Fruit fly (Drosophila melanogaster) whole organism, embryonic: ENCODE measurements around the gene CG3764.

Source experiments
- CG11398 ChIP-seq: fragments of 200-800 bp; sonication (Bioruptor generic); optimal IDR thresholded peaks from 2 replicates; lab custom pipeline; 2016; ENCODE audit warnings: missing biosample characterization, missing genetic modification characterization
- CG11456 ChIP-seq: fragments of 200-800 bp; sonication (Bioruptor generic); IDR thresholded peaks from 3 replicates; pipeline ENCODE4 v1.3.6; 2022; ENCODE audit warnings: missing biosample characterization, missing genetic modification characterization
- CG11695 ChIP-seq: fragments of 200-800 bp; sonication (Bioruptor generic); IDR thresholded peaks from 3 replicates; pipeline ENCODE4 v1.3.6; 2022; ENCODE audit warnings: missing biosample characterization, missing genetic modification characterization
- CG12071 ChIP-seq: fragments of 200-800 bp; sonication (Bioruptor generic); optimal IDR thresholded peaks from 3 replicates; lab custom pipeline; 2018; ENCODE audit warnings: missing biosample characterization, mild to moderate bottlenecking, missing genetic modification characterization
- CG12219 ChIP-seq: fragments of 200-800 bp; sonication (Bioruptor generic); optimal IDR thresholded peaks from 3 replicates; lab custom pipeline; 2018; ENCODE audit warnings: missing biosample characterization, mild to moderate bottlenecking, missing genetic modification characterization
- CG1233 ChIP-seq: fragments of 200-800 bp; sonication (Bioruptor generic); optimal IDR thresholded peaks from 4 replicates; lab custom pipeline; 2018; ENCODE audit warnings: missing biosample characterization, mild to moderate bottlenecking, missing genetic modification characterization
- CG1603 ChIP-seq: fragments of 200-800 bp; sonication (Bioruptor generic); optimal IDR thresholded peaks from 2 replicates; lab custom pipeline; 2019; ENCODE audit warnings: missing biosample characterization, mild to moderate bottlenecking, missing genetic modification characterization, moderate library complexity
- CG16779 ChIP-seq: fragments of 200-800 bp; sonication (Bioruptor generic); IDR thresholded peaks from 2 replicates; pipeline ENCODE4 v1.3.6; 2022; ENCODE audit warnings: missing biosample characterization, missing genetic modification characterization
- CG17612 ChIP-seq: fragments of 200-800 bp; sonication (Bioruptor generic); IDR thresholded peaks from 2 replicates; pipeline ENCODE4 v1.3.6; 2022; ENCODE audit warnings: missing biosample characterization, missing genetic modification characterization
- CG18262 ChIP-seq: fragments of 200-800 bp; optimal IDR thresholded peaks from 3 replicates; lab custom pipeline; 2019; ENCODE audit warnings: missing biosample characterization, mild to moderate bottlenecking, missing genetic modification characterization, moderate library complexity
- CG2678 ChIP-seq: fragments of 200-800 bp; sonication (Bioruptor generic); optimal IDR thresholded peaks from 3 replicates; lab custom pipeline; 2019; ENCODE audit warnings: missing biosample characterization, mild to moderate bottlenecking, missing genetic modification characterization, moderate library complexity
- CG30020 ChIP-seq: fragments of 200-800 bp; optimal IDR thresholded peaks from 2 replicates; lab custom pipeline; 2019; ENCODE audit warnings: missing biosample characterization, mild to moderate bottlenecking, missing genetic modification characterization, moderate library complexity
- CG31365 ChIP-seq: fragments of 200-800 bp; sonication (Bioruptor generic); optimal IDR thresholded peaks from 2 replicates; lab custom pipeline; 2018; ENCODE audit warnings: missing biosample characterization, mild to moderate bottlenecking, missing genetic modification characterization
- CG32772 ChIP-seq: fragments of 200-800 bp; sonication (Bioruptor generic); IDR thresholded peaks from 2 replicates; pipeline ENCODE4 v1.3.6; 2022; ENCODE audit warnings: missing biosample characterization, missing genetic modification characterization
- CG4820 ChIP-seq: fragments of 200-800 bp; sonication (Bioruptor generic); optimal IDR thresholded peaks from 3 replicates; lab custom pipeline; 2016; ENCODE audit warnings: missing biosample characterization, missing genetic modification characterization
- CG7357 ChIP-seq: fragments of 200-800 bp; sonication (Bioruptor generic); IDR thresholded peaks from 3 replicates; pipeline ENCODE4 v1.3.6; 2022; ENCODE audit warnings: missing biosample characterization, missing genetic modification characterization
- CG8388 ChIP-seq: fragments of 200-800 bp; sonication (Bioruptor generic); optimal IDR thresholded peaks from 2 replicates; lab custom pipeline; 2019; ENCODE audit warnings: missing biosample characterization, mild to moderate bottlenecking, missing genetic modification characterization, moderate library complexity
- CG9727 ChIP-seq: fragments of 200-800 bp; sonication (Bioruptor generic); optimal IDR thresholded peaks from 3 replicates; lab custom pipeline; 2017; ENCODE audit warnings: missing biosample characterization, mild to moderate bottlenecking, missing genetic modification characterization
- CG9797 ChIP-seq: fragments of 200-800 bp; sonication (Bioruptor generic); optimal IDR thresholded peaks from 3 replicates; lab custom pipeline; 2018; ENCODE audit warnings: missing biosample characterization, mild to moderate bottlenecking, missing genetic modification characterization
- Chrac-16 ChIP-seq: fragments of 200-800 bp; sonication (Bioruptor generic); optimal IDR thresholded peaks from 3 replicates; lab custom pipeline; 2016; ENCODE audit warnings: missing biosample characterization, missing genetic modification characterization
- Dad ChIP-seq: fragments of 200-800 bp; sonication (Bioruptor generic); optimal IDR thresholded peaks from 3 replicates; lab custom pipeline; 2016; ENCODE audit warnings: missing biosample characterization, missing genetic modification characterization
- Kr ChIP-seq: fragments of 200-800 bp; sonication (Bioruptor generic); optimal IDR thresholded peaks from 2 replicates; lab custom pipeline; 2017; ENCODE audit warnings: missing biosample characterization, mild to moderate bottlenecking, missing genetic modification characterization
- MTF-1 ChIP-seq: fragments of 200-800 bp; sonication (Bioruptor generic); optimal IDR thresholded peaks from 2 replicates; lab custom pipeline; 2018; ENCODE audit warnings: missing biosample characterization, mild to moderate bottlenecking, missing genetic modification characterization, borderline replicate concordance
- Mes4 ChIP-seq: fragments of 200-800 bp; sonication (Bioruptor generic); optimal IDR thresholded peaks from 2 replicates; lab custom pipeline; 2016; ENCODE audit warnings: missing biosample characterization, missing genetic modification characterization
- Ptx1 ChIP-seq: fragments of 200-800 bp; sonication (Bioruptor generic); IDR thresholded peaks from 2 replicates; pipeline ENCODE4 v1.3.6; 2022; ENCODE audit warnings: missing biosample characterization, missing genetic modification characterization
- Sox102F ChIP-seq: fragments of 200-800 bp; sonication (Bioruptor generic); optimal IDR thresholded peaks from 2 replicates; lab custom pipeline; 2018; ENCODE audit warnings: missing biosample characterization, mild to moderate bottlenecking, missing genetic modification characterization, moderate library complexity
- aop ChIP-seq: fragments of 200-800 bp; sonication (Bioruptor generic); IDR thresholded peaks from 2 replicates; pipeline ENCODE4 v1.3.6; 2022; ENCODE audit warnings: missing biosample characterization, missing genetic modification characterization
- ase ChIP-seq: fragments of 200-800 bp; sonication (Bioruptor generic); IDR thresholded peaks from 3 replicates; pipeline ENCODE4 v1.3.6; 2022; ENCODE audit warnings: missing biosample characterization, missing genetic modification characterization
- bigmax ChIP-seq: fragments of 200-800 bp; sonication (Bioruptor generic); optimal IDR thresholded peaks from 2 replicates; lab custom pipeline; 2018; ENCODE audit warnings: missing biosample characterization, mild to moderate bottlenecking, missing genetic modification characterization
- chn ChIP-seq: fragments of 200-800 bp; sonication (Bioruptor generic); optimal IDR thresholded peaks from 2 replicates; lab custom pipeline; 2016; ENCODE audit warnings: missing biosample characterization, missing genetic modification characterization
- crc ChIP-seq: fragments of 200-800 bp; sonication (Bioruptor generic); optimal IDR thresholded peaks from 2 replicates; lab custom pipeline; 2016; ENCODE audit warnings: missing biosample characterization, missing genetic modification characterization
- crol ChIP-seq: fragments of 200-800 bp; sonication (Bioruptor generic); IDR thresholded peaks from 2 replicates; pipeline ENCODE4 v1.3.6; 2022; ENCODE audit warnings: missing biosample characterization, missing genetic modification characterization
- dan ChIP-seq: fragments of 200-800 bp; sonication (Bioruptor generic); IDR thresholded peaks from 2 replicates; pipeline ENCODE4 v1.3.6; 2022; ENCODE audit warnings: missing biosample characterization, missing genetic modification characterization
- eyg ChIP-seq: fragments of 200-800 bp; sonication (Bioruptor generic); optimal IDR thresholded peaks from 3 replicates; lab custom pipeline; 2016; ENCODE audit warnings: missing biosample characterization, missing genetic modification characterization
- grau ChIP-seq: fragments of 200-800 bp; optimal IDR thresholded peaks from 3 replicates; lab custom pipeline; 2019; ENCODE audit warnings: missing biosample characterization, mild to moderate bottlenecking, missing genetic modification characterization, moderate library complexity
- gsb-n ChIP-seq: fragments of 200-800 bp; sonication (Bioruptor generic); optimal IDR thresholded peaks from 3 replicates; lab custom pipeline; 2018; ENCODE audit warnings: missing biosample characterization, mild to moderate bottlenecking, missing genetic modification characterization
- gt ChIP-seq: fragments of 200-800 bp; sonication (Bioruptor generic); IDR thresholded peaks from 2 replicates; pipeline ENCODE4 v1.3.6; 2022; ENCODE audit warnings: missing biosample characterization, missing genetic modification characterization
- kah ChIP-seq: fragments of 200-800 bp; sonication (Bioruptor generic); optimal IDR thresholded peaks from 2 replicates; lab custom pipeline; 2018; ENCODE audit warnings: missing biosample characterization, mild to moderate bottlenecking, missing genetic modification characterization
- klu ChIP-seq: fragments of 200-800 bp; sonication (Bioruptor generic); IDR thresholded peaks from 2 replicates; pipeline ENCODE4 v1.3.6; 2022; ENCODE audit warnings: missing biosample characterization, missing genetic modification characterization
- lab ChIP-seq: fragments of 200-800 bp; sonication (Bioruptor generic); optimal IDR thresholded peaks from 3 replicates; lab custom pipeline; 2017; ENCODE audit warnings: missing biosample characterization, missing genetic modification characterization, mild to moderate bottlenecking, moderate library complexity, missing genetic modification reagents
- lilli ChIP-seq: fragments of 200-800 bp; sonication (Bioruptor generic); optimal IDR thresholded peaks from 3 replicates; lab custom pipeline; 2016; ENCODE audit warnings: missing biosample characterization, missing genetic modification characterization
- mam ChIP-seq: fragments of 200-800 bp; sonication (Bioruptor generic); optimal IDR thresholded peaks from 3 replicates; lab custom pipeline; 2016; ENCODE audit warnings: missing biosample characterization, missing genetic modification characterization
- odd ChIP-seq: fragments of 200-800 bp; sonication (Bioruptor generic); optimal IDR thresholded peaks from 2 replicates; lab custom pipeline; 2017; ENCODE audit warnings: missing biosample characterization, mild to moderate bottlenecking, missing genetic modification characterization
- onecut ChIP-seq: fragments of 200-800 bp; sonication (Bioruptor generic); IDR thresholded peaks from 2 replicates; pipeline ENCODE4 v1.3.6; 2022; ENCODE audit warnings: missing biosample characterization, missing genetic modification characterization
- ro ChIP-seq: fragments of 200-800 bp; sonication (Bioruptor generic); IDR thresholded peaks from 2 replicates; pipeline ENCODE4 v1.3.6; 2022; ENCODE audit warnings: missing biosample characterization, missing genetic modification characterization
- tgo ChIP-seq: fragments of 200-800 bp; sonication (Bioruptor generic); IDR thresholded peaks from 3 replicates; pipeline ENCODE4 v1.3.6; 2022; ENCODE audit warnings: missing biosample characterization, missing genetic modification characterization
- tna ChIP-seq: fragments of 200-800 bp; sonication (Bioruptor generic); IDR thresholded peaks from 2 replicates; pipeline ENCODE4 v1.3.6; 2022; ENCODE audit warnings: missing biosample characterization, missing genetic modification characterization; ENCODE audit not compliant: partially characterized antibody
- toy ChIP-seq: fragments of 200-800 bp; sonication (Bioruptor generic); IDR thresholded peaks from 2 replicates; pipeline ENCODE4 v1.3.6; 2022; ENCODE audit warnings: missing biosample characterization, missing genetic modification characterization
- wor ChIP-seq: fragments of 200-800 bp; sonication (Bioruptor generic); IDR thresholded peaks from 2 replicates; pipeline ENCODE4 v1.3.6; 2022; ENCODE audit warnings: missing biosample characterization, missing genetic modification characterization

Gene CG3764

dm6 chr3L:16986062-16987013 lies 26.0 kb downstream of the CG3764 start (continued):
- no peak for TF ChIP-seq CG17612
- TF ChIP-seq kah (GFP tag; lab: Kevin White, UChicago) = peak; percentile 44
- no peak for TF ChIP-seq crol
- TF ChIP-seq CG11695 = peak; percentile 33; the same call in 1 of the 3 replicates
- TF ChIP-seq CG9727 = peak; percentile 71
- no peak for TF ChIP-seq ro (GFP tag; lab: Robert Waterston, UW)
- TF ChIP-seq ase = peak; percentile 20; the same call in 1 of the 3 replicates
- peak; percentile 58 for TF ChIP-seq grau (tag; lab: Kevin White, UChicago)
- peak; percentile 46 for TF ChIP-seq CG1603 (tag; lab: Kevin White, UChicago)
- no peak for TF ChIP-seq crc (GFP tag; lab: Kevin White, UChicago)
- peak; percentile 0 for TF ChIP-seq MTF-1 (GFP tag; lab: Kevin White, UChicago)
- TF ChIP-seq CG16779 (GFP tag; lab: Robert Waterston, UW) = no peak
- no peak for TF ChIP-seq gsb-n (tag; lab: Kevin White, UChicago)
- TF ChIP-seq CG32772 (GFP tag; lab: Robert Waterston, UW) = peak; percentile 29; the same call in 1 of the 2 replicates
- TF ChIP-seq chn (GFP tag; lab: Kevin White, UChicago) = no peak
- TF ChIP-seq Ptx1 (GFP tag; lab: Robert Waterston, UW) = peak; percentile 69
- TF ChIP-seq bigmax (GFP tag; lab: Kevin White, UChicago) = no peak
- TF ChIP-seq eyg = no peak
- no peak for TF ChIP-seq CG31365 (tag; lab: Kevin White, UChicago)
- peak; percentile 40; the same call in 1 of the 3 replicates for TF ChIP-seq CG7357 (GFP tag; lab: Robert Waterston, UW)
- no peak for TF ChIP-seq CG1233 (GFP tag; lab: Kevin White, UChicago)
- no peak for TF ChIP-seq tna
- peak; percentile 73 for TF ChIP-seq CG2678 (tag; lab: Kevin White, UChicago)
- TF ChIP-seq gt (GFP tag; lab: Robert Waterston, UW) = no peak
- TF ChIP-seq aop (GFP tag; lab: Robert Waterston, UW) = no peak
- no peak for TF ChIP-seq toy
- TF ChIP-seq Sox102F (GFP tag; lab: Kevin White, UChicago) = peak; percentile 60
- no peak for TF ChIP-seq dan (GFP tag; lab: Robert Waterston, UW)
- no peak for TF ChIP-seq CG30020 (tag; lab: Kevin White, UChicago)
- TF ChIP-seq CG8388 (GFP tag; lab: Kevin White, UChicago) = peak; percentile 41
- TF ChIP-seq CG11456 (GFP tag; lab: Robert Waterston, UW) = peak; percentile 80
- TF ChIP-seq CG12071 (GFP tag; lab: Kevin White, UChicago) = peak; percentile 31
- no peak for TF ChIP-seq Dad (GFP tag; lab: Kevin White, UChicago)
- TF ChIP-seq CG18262 = peak; percentile 81
- TF ChIP-seq CG4820 (GFP tag; lab: Kevin White, UChicago) = peak; percentile 48
- TF ChIP-seq lab = peak; percentile 51
- no peak for TF ChIP-seq wor (GFP tag; lab: Robert Waterston, UW)
- no peak for TF ChIP-seq klu (GFP tag; lab: Robert Waterston, UW)
- TF ChIP-seq mam = peak; percentile 23
- peak; percentile 42 for TF ChIP-seq lilli (GFP tag; lab: Kevin White, UChicago)
- no peak for TF ChIP-seq CG11398 (GFP tag; lab: Kevin White, UChicago)
- peak; percentile 29 for TF ChIP-seq Chrac-16
- no peak for TF ChIP-seq Kr (GFP tag; lab: Kevin White, UChicago)
- peak; percentile 65 for TF ChIP-seq odd
- TF ChIP-seq tgo = peak; percentile 20; the same call in 2 of the 3 replicates
- TF ChIP-seq Mes4 = no peak
- peak; percentile 26 for TF ChIP-seq CG12219 (GFP tag; lab: Kevin White, UChicago)
- TF ChIP-seq CG9797 (GFP tag; lab: Kevin White, UChicago) = no peak
- no peak for TF ChIP-seq onecut (GFP tag; lab: Robert Waterston, UW)
